Fruit fly (Drosophila melanogaster): ENCODE measurements around the gene CG4619.

CG4619 gene

dm6 chr2L:9897296-9897695, 41.4 kb upstream of the CG4619 start, which contains the start of gene RpS2:
RpS2 (minus strand) TSS chr2L:9897552.
- peak; percentile 3 for TF ChIP-seq CG12219 (GFP tag; optimal IDR thresholded peaks at IDR 0.05)
- TF ChIP-seq jigr1 (GFP tag; IDR thresholded peaks at IDR 0.05) = peak; percentile 18; the same call in 1 of the 3 replicates
- no peak for TF ChIP-seq abd-A (tag; optimal IDR thresholded peaks at IDR 0.05)
- peak; percentile 51; the same call in 1 of the 2 replicates for TF ChIP-seq cas (GFP tag; IDR thresholded peaks at IDR 0.05)
- TF ChIP-seq CG18764 (GFP tag; optimal IDR thresholded peaks at IDR 0.05) = no peak
- TF ChIP-seq ken (GFP tag; IDR thresholded peaks at IDR 0.05) = no peak
- TF ChIP-seq seq (GFP tag; IDR thresholded peaks at IDR 0.05) = peak; percentile 27; the same call in 1 of the 2 replicates
- TF ChIP-seq hkb (optimal IDR thresholded peaks at IDR 0.05) = no peak
- TF ChIP-seq hkb (GFP tag; IDR thresholded peaks at IDR 0.05) = peak; percentile 22; the same call in 1 of the 2 replicates
- TF ChIP-seq Opbp (GFP tag; IDR thresholded peaks at IDR 0.05; ENCODE audit: partially characterized antibody) = peak; percentile 100
- no peak for TF ChIP-seq ewg (GFP tag; optimal IDR thresholded peaks at IDR 0.05)
- peak; percentile 21 for TF ChIP-seq Chrac-16 (GFP tag; optimal IDR thresholded peaks at IDR 0.05)
- peak; percentile 83 for TF ChIP-seq NC2β (GFP tag; optimal IDR thresholded peaks at IDR 0.05)
- TF ChIP-seq bsh (GFP tag; optimal IDR thresholded peaks at IDR 0.05) = peak; percentile 7 to 35
- peak; percentile 31 for TF ChIP-seq pho (GFP tag; optimal IDR thresholded peaks at IDR 0.05)
- peak; percentile 26 for TF ChIP-seq CG6854 (GFP tag; optimal IDR thresholded peaks at IDR 0.05)
- TF ChIP-seq Pdp1 (GFP tag; optimal IDR thresholded peaks at IDR 0.05) = peak in 1 of 2 experiments; percentile 56
- peak; percentile 51 for TF ChIP-seq CG8290 (GFP tag; optimal IDR thresholded peaks at IDR 0.05)
- TF ChIP-seq CG8290 (tag; optimal IDR thresholded peaks at IDR 0.05) = peak in 1 of 2 experiments; percentile 88
- TF ChIP-seq prd (optimal IDR thresholded peaks at IDR 0.05) = no peak
- TF ChIP-seq prd (GFP tag; IDR thresholded peaks at IDR 0.05) = no peak
- TF ChIP-seq CG12155 (GFP tag; optimal IDR thresholded peaks at IDR 0.05) = peak; percentile 18
- peak; percentile 47 for TF ChIP-seq oc (tag; optimal IDR thresholded peaks at IDR 0.05)
- no peak for TF ChIP-seq CG8281 (tag; optimal IDR thresholded peaks at IDR 0.05)
- TF ChIP-seq shn (GFP tag; optimal IDR thresholded peaks at IDR 0.05) = no peak
- TF ChIP-seq ato (GFP tag; IDR thresholded peaks at IDR 0.05; ENCODE audit: partially characterized antibody) = peak; percentile 98
- peak; percentile 83 for TF ChIP-seq row (GFP tag; IDR thresholded peaks at IDR 0.05)
- peak; percentile 27 for TF ChIP-seq Myb (GFP tag; optimal IDR thresholded peaks at IDR 0.05)
- peak; percentile 19 for TF ChIP-seq CG9609 (GFP tag; optimal IDR thresholded peaks at IDR 0.05)
- peak; percentile 5 for TF ChIP-seq CG10147 (GFP tag; optimal IDR thresholded peaks at IDR 0.05)
- peak in 1 of 3 experiments; percentile 22 for TF ChIP-seq Stat92E (GFP tag; optimal IDR thresholded peaks at IDR 0.05)
- TF ChIP-seq chinmo (GFP tag; IDR thresholded peaks at IDR 0.05; ENCODE audit: partially characterized antibody) = peak; percentile 98
- peak; percentile 68 for TF ChIP-seq Dp (GFP tag; optimal IDR thresholded peaks at IDR 0.05)
- no peak for TF ChIP-seq zfh1 (GFP tag; IDR thresholded peaks at IDR 0.05)
- TF ChIP-seq lilli (GFP tag; optimal IDR thresholded peaks at IDR 0.05) = peak; percentile 54
- TF ChIP-seq CG18262 (tag; optimal IDR thresholded peaks at IDR 0.05) = peak; percentile 8
- TF ChIP-seq CTCF (GFP tag; optimal IDR thresholded peaks at IDR 0.05) = peak; percentile 30
- peak; percentile 29 for TF ChIP-seq CG8924 (tag; optimal IDR thresholded peaks at IDR 0.05)
- peak; percentile 96 for TF ChIP-seq Dref (GFP tag; IDR thresholded peaks at IDR 0.05)
- peak; percentile 22 for TF ChIP-seq fd102C (GFP tag; optimal IDR thresholded peaks at IDR 0.05)
- peak; percentile 100 for TF ChIP-seq Bgb (GFP tag; IDR thresholded peaks at IDR 0.05; ENCODE audit: partially characterized antibody)
- peak; percentile 84 for TF ChIP-seq E2f2 (GFP tag; IDR thresholded peaks at IDR 0.05)
- TF ChIP-seq mld (GFP tag; IDR thresholded peaks at IDR 0.05; ENCODE audit: partially characterized antibody) = peak; percentile 98
- no peak for TF ChIP-seq Kr (GFP tag; optimal IDR thresholded peaks at IDR 0.05)
- no peak for TF ChIP-seq kay (GFP tag; optimal IDR thresholded peaks at IDR 0.05)
- TF ChIP-seq ac (GFP tag; optimal IDR thresholded peaks at IDR 0.05) = peak; percentile 10
- peak; percentile 32; the same call in 1 of the 2 replicates for TF ChIP-seq H2.0 (GFP tag; IDR thresholded peaks at IDR 0.05)
- TF ChIP-seq tna (GFP tag; IDR thresholded peaks at IDR 0.05; ENCODE audit: partially characterized antibody) = peak; percentile 97
- no peak for TF ChIP-seq wor (GFP tag; IDR thresholded peaks at IDR 0.05)
- TF ChIP-seq bigmax (GFP tag; optimal IDR thresholded peaks at IDR 0.05) = peak; percentile 66
- TF ChIP-seq Sox102F (GFP tag; optimal IDR thresholded peaks at IDR 0.05) = no peak
